Fruit fly (Drosophila melanogaster) whole organism, embryonic: ENCODE results near the gene CG7367.

Experiments used
- ATbp ChIP-seq: fragments of 200-800 bp; sonication (Bioruptor generic); optimal IDR thresholded peaks from 2 replicates; lab custom pipeline; 2017; ENCODE audit warnings: missing biosample characterization, mild to moderate bottlenecking, missing genetic modification characterization, missing genetic modification reagents
- Atf6 ChIP-seq: fragments of 200-800 bp; sonication (Bioruptor generic); IDR thresholded peaks from 2 replicates; pipeline ENCODE4 v1.3.6; 2022; ENCODE audit warnings: missing biosample characterization, missing genetic modification characterization
- CG10654 ChIP-seq: fragments of 200-800 bp; sonication (Bioruptor generic); optimal IDR thresholded peaks from 2 replicates; lab custom pipeline; 2016; ENCODE audit warnings: missing biosample characterization, missing genetic modification characterization
- CG11247 ChIP-seq: fragments of 200-800 bp; sonication (Bioruptor generic); IDR thresholded peaks from 2 replicates; pipeline ENCODE4 v1.3.6; 2022; ENCODE audit warnings: missing biosample characterization, missing genetic modification characterization
- CG12391 ChIP-seq: fragments of 200-800 bp; sonication (Bioruptor generic); optimal IDR thresholded peaks from 3 replicates; lab custom pipeline; 2018; ENCODE audit warnings: missing biosample characterization, mild to moderate bottlenecking, missing genetic modification characterization, moderate library complexity
- CG13894 ChIP-seq: fragments of 200-800 bp; sonication (Bioruptor generic); optimal IDR thresholded peaks from 3 replicates; lab custom pipeline; 2018; ENCODE audit warnings: missing biosample characterization, mild to moderate bottlenecking, missing genetic modification characterization, moderate library complexity
- CG15479 ChIP-seq: fragments of 200-800 bp; sonication (Bioruptor generic); optimal IDR thresholded peaks from 3 replicates; lab custom pipeline; 2019; ENCODE audit warnings: missing biosample characterization, mild to moderate bottlenecking, missing genetic modification characterization, moderate library complexity
- CG18011 ChIP-seq: fragments of 200-800 bp; sonication (Bioruptor generic); optimal IDR thresholded peaks from 2 replicates; lab custom pipeline; 2017; ENCODE audit warnings: missing biosample characterization, missing genetic modification characterization, mild to moderate bottlenecking, moderate library complexity, missing genotype
- CG18599 ChIP-seq: fragments of 200-800 bp; sonication (Bioruptor generic); optimal IDR thresholded peaks from 3 replicates; lab custom pipeline; 2017; ENCODE audit warnings: missing biosample characterization, missing genetic modification characterization, mild to moderate bottlenecking, moderate library complexity, missing genetic modification reagents
- CG34422 ChIP-seq: fragments of 200-800 bp; sonication (Bioruptor generic); IDR thresholded peaks from 3 replicates; pipeline ENCODE4 v1.3.6; 2022; ENCODE audit warnings: missing biosample characterization, missing genetic modification characterization
- CG5953 ChIP-seq: fragments of 200-800 bp; sonication (Bioruptor generic); IDR thresholded peaks from 2 replicates; pipeline ENCODE4 v1.3.6; 2022; ENCODE audit warnings: missing biosample characterization, missing genetic modification characterization
- CG6765 ChIP-seq: fragments of 200-800 bp; sonication (Bioruptor generic); optimal IDR thresholded peaks from 3 replicates; lab custom pipeline; 2017; ENCODE audit warnings: missing biosample characterization, mild to moderate bottlenecking, missing genetic modification characterization
- CG7839 ChIP-seq: fragments of 200-800 bp; sonication (Bioruptor generic); optimal IDR thresholded peaks from 3 replicates; lab custom pipeline; 2018; ENCODE audit warnings: missing biosample characterization, mild to moderate bottlenecking, missing genetic modification characterization, moderate library complexity
- CG7987 ChIP-seq: fragments of 200-800 bp; sonication (Bioruptor generic); optimal IDR thresholded peaks from 2 replicates; lab custom pipeline; 2018; ENCODE audit warnings: missing biosample characterization, mild to moderate bottlenecking, missing genetic modification characterization, moderate library complexity
- CG8290 ChIP-seq, 3 experiments: fragments of 200-800 bp; sonication (Bioruptor generic); optimal IDR thresholded peaks; 2 replicates each; lab custom pipeline; 2016 to 2019; ENCODE audit warnings: missing biosample characterization in 3 of 3, missing genetic modification characterization in 3 of 3, mild to moderate bottlenecking in 2 of 3, moderate library complexity in 1 of 3
- CG8388 ChIP-seq: fragments of 200-800 bp; sonication (Bioruptor generic); optimal IDR thresholded peaks from 2 replicates; lab custom pipeline; 2019; ENCODE audit warnings: missing biosample characterization, mild to moderate bottlenecking, missing genetic modification characterization, moderate library complexity
- CG9932 ChIP-seq: fragments of 200-800 bp; sonication (Bioruptor generic); IDR thresholded peaks from 2 replicates; pipeline ENCODE4 v1.3.6; 2022; ENCODE audit warnings: missing biosample characterization, missing genetic modification characterization
- CHES-1-like ChIP-seq: fragments of 200-800 bp; sonication (Bioruptor generic); optimal IDR thresholded peaks from 2 replicates; lab custom pipeline; 2016; ENCODE audit warnings: missing biosample characterization, missing genetic modification characterization
- Doc3 ChIP-seq: fragments of 200-800 bp; sonication (Bioruptor generic); IDR thresholded peaks from 3 replicates; pipeline ENCODE4 v1.3.6; 2022; ENCODE audit warnings: missing biosample characterization, missing genetic modification characterization; ENCODE audit not compliant: partially characterized antibody
- Dref ChIP-seq: fragments of 200-800 bp; sonication (Bioruptor generic); IDR thresholded peaks from 2 replicates; pipeline ENCODE4 v1.3.6; 2022; ENCODE audit warnings: missing biosample characterization, missing genetic modification characterization
- H2.0 ChIP-seq: fragments of 200-800 bp; sonication (Bioruptor generic); IDR thresholded peaks from 2 replicates; pipeline ENCODE4 v1.3.6; 2022; ENCODE audit warnings: missing biosample characterization, missing genetic modification characterization
- HmgZ ChIP-seq: fragments of 200-800 bp; sonication (Bioruptor generic); optimal IDR thresholded peaks from 2 replicates; lab custom pipeline; 2018; ENCODE audit warnings: missing biosample characterization, mild to moderate bottlenecking, missing genetic modification characterization
- Hr3 ChIP-seq: fragments of 200-800 bp; sonication (Bioruptor generic); optimal IDR thresholded peaks from 3 replicates; lab custom pipeline; 2016; ENCODE audit warnings: missing biosample characterization, missing genetic modification characterization
- Med ChIP-seq: fragments of 200-800 bp; sonication (Bioruptor generic); peaks from one replicate; lab custom pipeline; 2016; ENCODE audit warnings: missing biosample characterization, missing genetic modification characterization, mild to moderate bottlenecking, inconsistent platforms, moderate library complexity
- PHDP ChIP-seq: fragments of 200-800 bp; sonication (Bioruptor generic); optimal IDR thresholded peaks from 3 replicates; lab custom pipeline; 2018; ENCODE audit warnings: missing biosample characterization, mild to moderate bottlenecking, missing genetic modification characterization, moderate library complexity
- Pdp1 ChIP-seq, 2 experiments: fragments of 200-800 bp; sonication (Bioruptor generic); optimal IDR thresholded peaks; 3 replicates each; lab custom pipeline; 2016; ENCODE audit warnings: missing biosample characterization in 2 of 2, missing genetic modification characterization in 2 of 2, mild to moderate bottlenecking in 1 of 2, moderate library complexity in 1 of 2
- Poxn ChIP-seq: fragments of 200-800 bp; sonication (Bioruptor generic); IDR thresholded peaks from 2 replicates; pipeline ENCODE4 v1.3.6; 2022; ENCODE audit warnings: missing biosample characterization, missing genetic modification characterization
- Rx ChIP-seq: fragments of 200-800 bp; sonication (Bioruptor generic); IDR thresholded peaks from 2 replicates; pipeline ENCODE4 v1.3.6; 2022; ENCODE audit warnings: missing biosample characterization, missing genetic modification characterization
- Scr ChIP-seq: fragments of 200-800 bp; sonication (Bioruptor generic); IDR thresholded peaks from 2 replicates; pipeline ENCODE4 v1.3.6; 2022; ENCODE audit warnings: missing biosample characterization, missing genetic modification characterization; ENCODE audit not compliant: partially characterized antibody
- amos ChIP-seq: fragments of 200-800 bp; sonication (Bioruptor generic); IDR thresholded peaks from 2 replicates; pipeline ENCODE4 v1.3.6; 2022; ENCODE audit warnings: missing biosample characterization, missing genetic modification characterization; ENCODE audit not compliant: partially characterized antibody
- br ChIP-seq: fragments of >200 bp; optimal IDR thresholded peaks from 2 replicates; lab custom pipeline; 2017
- cg ChIP-seq: fragments of 200-800 bp; sonication (Bioruptor generic); optimal IDR thresholded peaks from 3 replicates; lab custom pipeline; 2019; ENCODE audit warnings: missing biosample characterization, mild to moderate bottlenecking, missing genetic modification characterization, moderate library complexity
- fu2 ChIP-seq: fragments of 200-800 bp; sonication (Bioruptor generic); optimal IDR thresholded peaks from 2 replicates; lab custom pipeline; 2016; ENCODE audit warnings: missing biosample characterization, missing genetic modification characterization
- gro ChIP-seq: fragments of 200-800 bp; sonication (Bioruptor generic); optimal IDR thresholded peaks from 2 replicates; lab custom pipeline; 2016; ENCODE audit warnings: missing biosample characterization, missing genetic modification characterization
- kay ChIP-seq: fragments of 200-800 bp; sonication (Bioruptor generic); optimal IDR thresholded peaks from 2 replicates; lab custom pipeline; 2016; ENCODE audit warnings: missing biosample characterization, missing genetic modification characterization
- luna ChIP-seq: fragments of 200-800 bp; sonication (Bioruptor generic); optimal IDR thresholded peaks from 2 replicates; lab custom pipeline; 2016; ENCODE audit warnings: missing biosample characterization, missing genetic modification characterization
- mam ChIP-seq: fragments of 200-800 bp; sonication (Bioruptor generic); optimal IDR thresholded peaks from 3 replicates; lab custom pipeline; 2016; ENCODE audit warnings: missing biosample characterization, missing genetic modification characterization
- nom ChIP-seq: fragments of 200-800 bp; sonication (Bioruptor generic); optimal IDR thresholded peaks from 2 replicates; lab custom pipeline; 2017; ENCODE audit warnings: missing biosample characterization, missing genetic modification characterization, mild to moderate bottlenecking, moderate library complexity, missing genetic modification reagents
- oc ChIP-seq: fragments of 200-800 bp; sonication (Bioruptor generic); optimal IDR thresholded peaks from 2 replicates; lab custom pipeline; 2018; ENCODE audit warnings: missing biosample characterization, mild to moderate bottlenecking, missing genetic modification characterization, moderate library complexity
- odd ChIP-seq: fragments of 200-800 bp; sonication (Bioruptor generic); optimal IDR thresholded peaks from 2 replicates; lab custom pipeline; 2017; ENCODE audit warnings: missing biosample characterization, mild to moderate bottlenecking, missing genetic modification characterization
- onecut ChIP-seq: fragments of 200-800 bp; sonication (Bioruptor generic); IDR thresholded peaks from 2 replicates; pipeline ENCODE4 v1.3.6; 2022; ENCODE audit warnings: missing biosample characterization, missing genetic modification characterization
- otp ChIP-seq: fragments of 200-800 bp; sonication (Bioruptor generic); IDR thresholded peaks from 3 replicates; pipeline ENCODE4, ENCODE4 v1.3.6; 2022; ENCODE audit warnings: missing biosample characterization, missing genetic modification characterization
- schlank ChIP-seq: fragments of 200-800 bp; sonication (Bioruptor generic); optimal IDR thresholded peaks from 2 replicates; lab custom pipeline; 2018; ENCODE audit warnings: missing biosample characterization, mild to moderate bottlenecking, missing genetic modification characterization
- sens-2 ChIP-seq: fragments of 200-800 bp; sonication (Bioruptor generic); IDR thresholded peaks from 2 replicates; pipeline ENCODE4 v1.3.6; 2022; ENCODE audit warnings: missing biosample characterization, missing genetic modification characterization
- slou ChIP-seq: fragments of 200-800 bp; sonication (Bioruptor generic); optimal IDR thresholded peaks from 3 replicates; lab custom pipeline; 2016; ENCODE audit warnings: missing biosample characterization, missing genetic modification characterization
- sr ChIP-seq: fragments of 200-800 bp; sonication (Bioruptor generic); IDR thresholded peaks from 3 replicates; pipeline ENCODE4 v1.3.6; 2022; ENCODE audit warnings: missing biosample characterization, missing genetic modification characterization
- ssp ChIP-seq: fragments of 200-800 bp; sonication (Bioruptor generic); IDR thresholded peaks from 2 replicates; pipeline ENCODE4 v1.3.6; 2022; ENCODE audit warnings: missing biosample characterization, missing genetic modification characterization
- tin ChIP-seq: fragments of 200-800 bp; sonication (Bioruptor generic); optimal IDR thresholded peaks from 3 replicates; lab custom pipeline; 2016; ENCODE audit warnings: missing biosample characterization, missing genetic modification characterization
- zen ChIP-seq: fragments of 200-800 bp; sonication (Bioruptor generic); optimal IDR thresholded peaks from 3 replicates; lab custom pipeline; 2018; ENCODE audit warnings: missing biosample characterization, mild to moderate bottlenecking, missing genetic modification characterization, moderate library complexity

CG7367 gene

DNA sequence CACCGCTTCAGTTG lies 43.6 kb upstream of the CG7367 start, which contains the start of gene Bsg:
TSS of gene Bsg (plus strand) at position 8 of the 14 bp plus-strand sequence.
- TF ChIP-seq Doc3 (GFP tag; lab: Robert Waterston, UW) (peak; percentile 27; the same call in 1 of the 3 replicates), ssp (GFP tag; lab: Robert Waterston, UW) (no peak), CHES-1-like (GFP tag; lab: Kevin White, UChicago) (no peak)

DNA sequence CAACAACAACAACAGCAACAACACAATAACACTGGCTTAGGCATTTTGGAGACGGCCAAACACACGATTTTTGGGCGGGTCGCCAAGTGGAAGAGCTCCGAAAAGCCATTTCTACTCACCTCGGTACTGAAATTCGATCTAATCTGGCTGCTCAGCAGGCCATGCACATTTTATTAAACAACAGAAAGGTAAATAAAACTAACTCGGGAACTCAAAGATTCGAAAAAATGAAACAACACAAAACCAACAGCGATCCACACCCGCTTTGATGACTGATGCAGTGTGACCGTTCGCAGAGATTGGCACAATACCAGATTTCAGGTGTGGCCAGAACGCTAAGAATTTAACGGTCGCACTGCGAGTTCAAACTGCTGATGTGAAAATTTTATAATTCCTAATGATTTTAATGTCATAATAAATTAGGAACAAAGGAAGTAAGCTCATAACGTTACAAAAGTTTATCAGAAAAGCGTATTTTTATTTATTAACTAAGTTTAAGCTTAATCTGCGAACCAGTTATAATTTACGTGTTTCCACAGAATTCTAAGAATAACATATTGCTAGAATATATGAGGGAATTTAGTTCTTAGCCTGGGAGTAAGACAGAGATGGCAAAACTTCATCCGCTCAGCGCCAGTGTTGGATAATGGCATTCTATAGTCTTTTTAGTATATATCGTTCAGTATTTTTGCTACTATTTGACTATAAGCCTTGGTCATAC lies 43.3 kb upstream of the CG7367 start, which contains the start of gene Mcr:
TSS of gene Mcr (minus strand) at position 291 of the 721 bp plus-strand sequence.
- TF ChIP-seq slou (GFP tag; lab: Kevin White, UChicago) (no peak), Poxn (GFP tag; lab: Robert Waterston, UW) (no peak), sens-2 (no peak), CG12391 (tag; lab: Kevin White, UChicago) (peak; percentile 31), luna (GFP tag; lab: Kevin White, UChicago) (no peak), HmgZ (tag; lab: Kevin White, UChicago) (no peak), gro (no peak), ssp (GFP tag; lab: Robert Waterston, UW) (peak; percentile 29; the same call in 1 of the 2 replicates), zen (tag; lab: Kevin White, UChicago) (no peak), Rx (GFP tag; lab: Robert Waterston, UW) (no peak), oc (no peak), CG15479 (GFP tag; lab: Kevin White, UChicago) (no peak), nom (GFP tag; lab: Kevin White, UChicago) (no peak), otp (GFP tag; lab: Robert Waterston, UW) (no peak), CG34422 (GFP tag; lab: Robert Waterston, UW) (peak; percentile 13; the same call in 1 of the 3 replicates), CG5953 (GFP tag; lab: Robert Waterston, UW) (no peak), H2.0 (GFP tag; lab: Robert Waterston, UW) (0 out of 2 replicates have a peak, but pooled peaks have one; percentile 2), fu2 (GFP tag; lab: Kevin White, UChicago) (no peak), Atf6 (GFP tag; lab: Robert Waterston, UW) (no peak), CG7839 (tag; lab: Kevin White, UChicago) (no peak), tin (no peak), CG18599 (GFP tag; lab: Kevin White, UChicago) (no peak), Hr3 (no peak), sr (GFP tag; lab: Robert Waterston, UW) (no peak), mam (GFP tag; lab: Kevin White, UChicago) (peak; percentile 18), Pdp1 (GFP tag; optimal IDR thresholded peaks at IDR 0.05; lab: Kevin White, UChicago) (peak in 1 of 2 experiments; percentile 42), schlank (tag; lab: Kevin White, UChicago) (no peak), CG11247 (GFP tag; lab: Robert Waterston, UW) (no peak), CG18011 (GFP tag; lab: Kevin White, UChicago) (no peak), onecut (GFP tag; lab: Robert Waterston, UW) (no peak), Scr (GFP tag; lab: Robert Waterston, UW) (peak; percentile 61), CG13894 (tag; lab: Kevin White, UChicago) (no peak), CG7987 (GFP tag; lab: Kevin White, UChicago) (no peak), br (lab: Kevin White, UChicago) (no peak), CG8388 (GFP tag; lab: Kevin White, UChicago) (no peak), CG6765 (GFP tag; lab: Kevin White, UChicago) (no peak), Dref (GFP tag; lab: Robert Waterston, UW) (peak; percentile 39), Med (GFP tag; lab: Kevin White, UChicago) (peak; percentile 68), odd (GFP tag; lab: Kevin White, UChicago) (no peak), kay (GFP tag; lab: Kevin White, UChicago) (peak; percentile 50), ATbp (GFP tag; lab: Kevin White, UChicago) (no peak), CG9932 (GFP tag; lab: Robert Waterston, UW) (peak; percentile 52; the same call in 1 of the 2 replicates), CG10654 (GFP tag; lab: Kevin White, UChicago) (peak; percentile 12), CG8290 (GFP tag; optimal IDR thresholded peaks at IDR 0.05; lab: Kevin White, UChicago) (no peak), CG8290 (tag; optimal IDR thresholded peaks at IDR 0.05; lab: Kevin White, UChicago) (no peak), PHDP (no peak), cg (GFP tag; lab: Kevin White, UChicago) (no peak), amos (GFP tag; lab: Robert Waterston, UW) (peak; percentile 67; the same call in 1 of the 2 replicates)
